Fruit fly (Drosophila melanogaster): Measurements from ENCODE around the gene SkpC.

dm6 chrX:19811057-19811456 lies 4.8 kb upstream of the SkpC start:
- TF ChIP-seq lz (GFP tag; optimal IDR thresholded peaks at IDR 0.05) (no peak), CG10631 (GFP tag; optimal IDR thresholded peaks at IDR 0.05) (no peak)

Data from whole organism, prepupa.